Worm (Caenorhabditis elegans) whole organism, young adult: ENCODE results near the gene npr-27.
A peak's percentile ranks its signal among the peaks of the same experiment; 100 is the strongest.

ENCODE experiments used
- B0261.1 ChIP-seq: sonication (generic microtip); optimal IDR thresholded peaks from 2 replicates; lab custom pipeline; 2016; ENCODE audit warnings: mild to moderate bottlenecking, missing genetic modification characterization, moderate library complexity, missing compliant biosample characterization
- C06A6.2 ChIP-seq: fragments of 200-800 bp; sonication (Bioruptor generic); conservative IDR thresholded peaks from 2 replicates; pipeline ENCODE4 v1.3.6; 2022; ENCODE audit warnings: missing genetic modification characterization, missing compliant biosample characterization
- D2030.7 ChIP-seq: fragments of 200-800 bp; sonication (Bioruptor generic); IDR thresholded peaks from 2 replicates; pipeline ENCODE4 v1.3.6; 2022; ENCODE audit warnings: missing genetic modification reagents, missing genetic modification characterization, missing compliant biosample characterization
- F39B2.1 ChIP-seq: fragments of 200-800 bp; sonication (Bioruptor generic); IDR thresholded peaks from 2 replicates; pipeline ENCODE4 v1.3.6; 2022; ENCODE audit warnings: missing genetic modification reagents, missing genetic modification characterization, missing compliant biosample characterization
- T07F8.4 ChIP-seq: sonication (generic microtip); optimal IDR thresholded peaks from 2 replicates; lab custom pipeline; 2016; ENCODE audit warnings: mild to moderate bottlenecking, missing genetic modification characterization, moderate library complexity, missing compliant biosample characterization
- T26A5.8 ChIP-seq: sonication (generic microtip); optimal IDR thresholded peaks from 2 replicates; lab custom pipeline; 2016; ENCODE audit warnings: missing genetic modification characterization, missing compliant biosample characterization
- Y53F4B.3 ChIP-seq: fragments of 200-800 bp; sonication (Bioruptor generic); IDR thresholded peaks from 2 replicates; pipeline ENCODE4 v1.3.6; 2022; ENCODE audit warnings: missing genetic modification reagents, missing genetic modification characterization, missing compliant biosample characterization
- Y79H2A.3 ChIP-seq: fragments of 200-800 bp; sonication (Bioruptor generic); conservative IDR thresholded peaks from 2 replicates; pipeline ENCODE4 v1.3.6; 2022; ENCODE audit warnings: missing genetic modification reagents, missing genetic modification characterization, missing compliant biosample characterization
- Y95B8A.8 ChIP-seq: fragments of 200-800 bp; sonication (Bioruptor generic); IDR thresholded peaks from 2 replicates; pipeline ENCODE4 v1.3.6; 2022; ENCODE audit warnings: missing genetic modification reagents, missing genetic modification characterization, missing compliant biosample characterization
- ZK185.1 ChIP-seq: sonication (generic microtip); optimal IDR thresholded peaks from 2 replicates; lab custom pipeline; 2016; ENCODE audit warnings: mild to moderate bottlenecking, missing genetic modification characterization, missing compliant biosample characterization; ENCODE audit not compliant: poor library complexity, severe bottlenecking
- athp-1 ChIP-seq: sonication (generic microtip); optimal IDR thresholded peaks from 2 replicates; lab custom pipeline; 2017; ENCODE audit warnings: mild to moderate bottlenecking, missing genetic modification characterization, missing compliant biosample characterization
- attf-3 ChIP-seq: fragments of 200-800 bp; sonication (Bioruptor generic); conservative IDR thresholded peaks from 2 replicates; pipeline ENCODE4 v1.3.6; 2022; ENCODE audit warnings: missing genetic modification reagents, missing genetic modification characterization, missing compliant biosample characterization
- attf-5 ChIP-seq: fragments of 200-800 bp; sonication (Bioruptor generic); optimal IDR thresholded peaks from 2 replicates; lab custom pipeline; 2018; ENCODE audit warnings: mild to moderate bottlenecking, missing genetic modification characterization, missing compliant biosample characterization
- attf-6 ChIP-seq: fragments of 200-800 bp; sonication (Bioruptor generic); IDR thresholded peaks from 2 replicates; pipeline ENCODE4 v1.3.6; 2022; ENCODE audit warnings: missing genetic modification reagents, missing genetic modification characterization, missing compliant biosample characterization
- ccch-3 ChIP-seq: fragments of 200-800 bp; sonication (Bioruptor generic); optimal IDR thresholded peaks from 2 replicates; lab custom pipeline; 2018; ENCODE audit warnings: mild to moderate bottlenecking, missing genetic modification characterization, missing compliant biosample characterization
- ceh-40 ChIP-seq: fragments of 200-800 bp; sonication (Bioruptor generic); IDR thresholded peaks from 2 replicates; pipeline ENCODE4 v1.3.6; 2022; ENCODE audit warnings: missing genetic modification characterization, missing compliant biosample characterization
- chd-7 ChIP-seq: sonication (generic microtip); optimal IDR thresholded peaks from 2 replicates; lab custom pipeline; 2016; ENCODE audit warnings: mild to moderate bottlenecking, missing genetic modification characterization, moderate library complexity, missing compliant biosample characterization
- egl-44 ChIP-seq: fragments of 200-800 bp; sonication (Bioruptor generic); IDR thresholded peaks from 2 replicates; pipeline ENCODE4 v1.3.6; 2022; ENCODE audit warnings: missing genetic modification reagents, missing genetic modification characterization, missing compliant biosample characterization
- ets-4 ChIP-seq: fragments of 200-800 bp; sonication (Bioruptor generic); optimal IDR thresholded peaks from 2 replicates; lab custom pipeline; 2018; ENCODE audit warnings: mild to moderate bottlenecking, missing genetic modification characterization, missing compliant biosample characterization
- him-1 ChIP-seq: sonication (generic microtip); optimal IDR thresholded peaks from 2 replicates; lab custom pipeline; 2016; ENCODE audit warnings: missing genotype, missing genetic modification reagents, missing genetic modification characterization, missing compliant biosample characterization
- let-526 ChIP-seq: fragments of 200-800 bp; sonication (Bioruptor generic); IDR thresholded peaks from 2 replicates; pipeline ENCODE4 v1.3.6; 2022; ENCODE audit warnings: missing genetic modification reagents, missing genetic modification characterization, missing compliant biosample characterization
- lin-26 ChIP-seq: fragments of 200-800 bp; sonication (Bioruptor generic); IDR thresholded peaks from 2 replicates; pipeline ENCODE4 v1.3.6; 2022; ENCODE audit warnings: missing genetic modification reagents, missing genetic modification characterization, missing compliant biosample characterization
- lin-54 ChIP-seq: fragments of 200-800 bp; sonication (Bioruptor generic); optimal IDR thresholded peaks from 2 replicates; lab custom pipeline; 2018; ENCODE audit warnings: mild to moderate bottlenecking, missing genetic modification characterization, missing compliant biosample characterization
- madf-6 ChIP-seq: fragments of 200-800 bp; sonication (Bioruptor generic); IDR thresholded peaks from 2 replicates; pipeline ENCODE4 v1.3.6; 2022; ENCODE audit warnings: missing genetic modification reagents, missing genetic modification characterization, missing compliant biosample characterization
- nfya-1 ChIP-seq: sonication (generic microtip); optimal IDR thresholded peaks from 2 replicates; lab custom pipeline; 2017; ENCODE audit warnings: antibody characterized with exemption, missing compliant biosample characterization, missing genetic modification characterization, borderline replicate concordance; ENCODE audit not compliant: insufficient read depth
- nfyb-1 ChIP-seq: fragments of 200-800 bp; sonication (Bioruptor generic); IDR thresholded peaks from 2 replicates; pipeline ENCODE4 v1.3.6; 2022; ENCODE audit warnings: missing genetic modification reagents, missing genetic modification characterization, missing compliant biosample characterization
- nhr-27 ChIP-seq: fragments of 200-800 bp; sonication (Bioruptor generic); optimal IDR thresholded peaks from 2 replicates; lab custom pipeline; 2018; ENCODE audit warnings: mild to moderate bottlenecking, missing genetic modification characterization, moderate library complexity, missing compliant biosample characterization
- nhr-90 ChIP-seq: sonication (generic microtip); optimal IDR thresholded peaks from 2 replicates; lab custom pipeline; 2016; ENCODE audit warnings: missing genotype, mild to moderate bottlenecking, missing genetic modification characterization, missing compliant biosample characterization
- pbrm-1 ChIP-seq: fragments of 200-800 bp; sonication (Bioruptor generic); IDR thresholded peaks from 2 replicates; pipeline ENCODE4 v1.3.6; 2022; ENCODE audit warnings: missing genetic modification reagents, missing genetic modification characterization, missing compliant biosample characterization
- rcor-1 ChIP-seq: fragments of 200-800 bp; sonication (Bioruptor generic); IDR thresholded peaks from 2 replicates; pipeline ENCODE4 v1.3.6; 2022; ENCODE audit warnings: missing genetic modification reagents, missing genetic modification characterization, missing compliant biosample characterization
- rec-8 ChIP-seq, 2 experiments: sonication (generic microtip); optimal IDR thresholded peaks; 2 replicates each; lab custom pipeline; 2016; ENCODE audit warnings: mild to moderate bottlenecking in 2 of 2, missing genetic modification characterization in 2 of 2, missing genetic modification reagents in 2 of 2, missing genotype in 2 of 2, missing biosample characterization in 1 of 2, missing compliant biosample characterization in 1 of 2, moderate library complexity in 1 of 2
- repo-1 ChIP-seq: sonication (generic microtip); optimal IDR thresholded peaks from 2 replicates; lab custom pipeline; 2017; ENCODE audit warnings: mild to moderate bottlenecking, missing genetic modification characterization, missing compliant biosample characterization
- sdz-38 ChIP-seq: sonication (generic microtip); optimal IDR thresholded peaks from 2 replicates; lab custom pipeline; 2016; ENCODE audit warnings: missing genotype, missing genetic modification characterization, missing compliant biosample characterization
- snpc-3.4 ChIP-seq: sonication (generic microtip); optimal IDR thresholded peaks from 2 replicates; lab custom pipeline; 2017; ENCODE audit warnings: missing genetic modification characterization, mild to moderate bottlenecking, missing compliant biosample characterization, antibody characterized with exemption, moderate library complexity, missing genotype, missing genetic modification reagents
- snpc-4 ChIP-seq, 5 experiments: fragments of 150-350 bp in 1 of 5; sonication (generic microtip) in 4 of 5; optimal IDR thresholded peaks; 2 replicates each; lab custom pipeline; 2014 to 2018; ENCODE audit warnings: missing genetic modification characterization in 5 of 5, missing biosample characterization in 3 of 5, antibody characterized with exemption in 2 of 5, mild to moderate bottlenecking in 2 of 5, missing compliant biosample characterization in 2 of 5, missing genotype in 2 of 5, moderate library complexity in 2 of 5, missing genetic modification reagents in 1 of 5
- tlf-1 ChIP-seq: fragments of 200-800 bp; sonication (Bioruptor generic); optimal IDR thresholded peaks from 2 replicates; lab custom pipeline; 2018; ENCODE audit warnings: mild to moderate bottlenecking, missing genetic modification characterization, missing compliant biosample characterization
- zim-3 ChIP-seq: sonication (generic microtip); optimal IDR thresholded peaks from 2 replicates; lab custom pipeline; 2017; ENCODE audit warnings: mild to moderate bottlenecking, missing genetic modification characterization, moderate library complexity, missing compliant biosample characterization
- ztf-18 ChIP-seq: sonication (generic microtip); optimal IDR thresholded peaks from 2 replicates; lab custom pipeline; 2016; ENCODE audit warnings: missing genotype, mild to moderate bottlenecking, missing genetic modification characterization, missing compliant biosample characterization
- ztf-28 ChIP-seq: fragments of 200-800 bp; sonication (Bioruptor generic); IDR thresholded peaks from 2 replicates; pipeline ENCODE4 v1.3.6; 2022; ENCODE audit warnings: missing genetic modification reagents, missing genetic modification characterization, missing compliant biosample characterization

npr-27 gene

DNA sequence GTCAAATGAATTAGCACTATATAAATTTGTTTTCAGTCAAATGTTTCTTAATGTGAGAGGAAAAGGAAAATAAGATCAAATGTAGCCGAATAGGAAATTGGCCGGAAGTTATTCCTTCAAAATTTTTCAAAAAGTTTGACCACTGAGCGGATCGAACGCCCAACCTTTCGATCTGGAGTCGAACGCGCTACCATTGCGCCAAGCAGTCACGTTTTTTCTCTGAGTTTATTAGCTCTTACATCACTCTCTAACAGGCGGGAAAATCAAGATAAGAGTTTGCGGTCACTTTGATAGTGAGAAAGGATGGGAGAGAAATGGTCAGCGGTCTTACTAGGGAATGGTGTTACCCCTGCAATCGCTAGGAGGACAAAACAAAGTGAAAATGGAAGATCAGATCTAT lies 38.6 kb downstream of the npr-27 start (continued):
- peak; percentile 14 for TF ChIP-seq attf-5 (GFP tag; lab: Kevin White, UChicago)
- TF ChIP-seq zim-3 (tag; lab: Kevin White, UChicago) = peak; percentile 24
- TF ChIP-seq nfyb-1 (GFP tag; lab: Robert Waterston, UW) = peak; percentile 57; the same call in 1 of the 2 replicates
- peak; percentile 52 for TF ChIP-seq him-1 (tag; lab: Kevin White, UChicago)
- TF ChIP-seq Y53F4B.3 (GFP tag; lab: Robert Waterston, UW) = 0 out of 2 replicates have a peak, but pooled peaks have one; percentile 9
- TF ChIP-seq rec-8 (tag; optimal IDR thresholded peaks at IDR 0.05; lab: Kevin White, UChicago) = peak in 1 of 2 experiments; percentile 12
- TF ChIP-seq ets-4 (GFP tag; lab: Kevin White, UChicago) = peak; percentile 2
- TF ChIP-seq Y95B8A.8 (GFP tag; lab: Robert Waterston, UW) = 0 out of 2 replicates have a peak, but pooled peaks have one; percentile 35
- TF ChIP-seq ZK185.1 (tag; lab: Kevin White, UChicago) = peak; percentile 31
- peak; percentile 51 for TF ChIP-seq madf-6 (GFP tag; lab: Robert Waterston, UW)
- peak; percentile 48; the same call in 1 of the 2 replicates for TF ChIP-seq D2030.7
- no peak for TF ChIP-seq tlf-1 (GFP tag; lab: Kevin White, UChicago)
- TF ChIP-seq attf-6 (GFP tag; lab: Robert Waterston, UW) = 0 out of 2 replicates have a peak, but pooled peaks have one; percentile 35
- TF ChIP-seq pbrm-1 (GFP tag; lab: Robert Waterston, UW) = 0 out of 2 replicates have a peak, but pooled peaks have one; percentile 27
- no peak for TF ChIP-seq nhr-27 (tag; lab: Kevin White, UChicago)
- TF ChIP-seq let-526 (GFP tag; lab: Robert Waterston, UW) = no peak
- TF ChIP-seq F39B2.1 = 0 out of 2 replicates have a peak, but pooled peaks have one; percentile 30
- TF ChIP-seq attf-3 = no peak
- no peak for TF ChIP-seq T26A5.8 (tag; lab: Kevin White, UChicago)
- TF ChIP-seq sdz-38 (tag; lab: Kevin White, UChicago) = no peak
- TF ChIP-seq rcor-1 (GFP tag; lab: Robert Waterston, UW) = peak; percentile 54; the same call in 1 of the 2 replicates
- no peak for TF ChIP-seq ccch-3 (GFP tag; lab: Kevin White, UChicago)
- peak; percentile 32 for TF ChIP-seq ztf-18 (tag; lab: Kevin White, UChicago)
- peak; percentile 68 for TF ChIP-seq snpc-3.4 (tag; lab: Kevin White, UChicago)
- TF ChIP-seq ztf-28 (GFP tag; lab: Robert Waterston, UW) = peak; percentile 77; the same call in 1 of the 2 replicates
- TF ChIP-seq Y79H2A.3 (GFP tag; lab: Robert Waterston, UW) = no peak
- no peak for TF ChIP-seq egl-44
- peak; percentile 28 for TF ChIP-seq lin-54 (GFP tag; lab: Kevin White, UChicago)
- no peak for TF ChIP-seq nfya-1
- peak; percentile 27 for TF ChIP-seq chd-7 (tag; lab: Kevin White, UChicago)
- TF ChIP-seq C06A6.2 (GFP tag; lab: Robert Waterston, UW) = no peak
- peak; percentile 88 for TF ChIP-seq lin-26 (GFP tag; lab: Robert Waterston, UW)
- peak; percentile 19 for TF ChIP-seq athp-1 (tag; lab: Kevin White, UChicago)
- TF ChIP-seq T07F8.4 (tag; lab: Kevin White, UChicago) = peak; percentile 32
- TF ChIP-seq snpc-4 (GFP tag; optimal IDR thresholded peaks at IDR 0.05; lab: Kevin White, UChicago) = peak; percentile 52
- peak in 1 of 4 experiments; percentile 70 for TF ChIP-seq snpc-4 (tag; optimal IDR thresholded peaks at IDR 0.05; lab: Kevin White, UChicago)
- peak; percentile 84 for TF ChIP-seq B0261.1 (tag; lab: Kevin White, UChicago)
- peak; percentile 11 for TF ChIP-seq repo-1 (tag; lab: Kevin White, UChicago)
- no peak for TF ChIP-seq ceh-40
- peak; percentile 14 for TF ChIP-seq nhr-90
- TF ChIP-seq, all 124 proteins: peak for 35
